Worm (Caenorhabditis elegans): ENCODE results near the gene F41C3.1.

- TF ChIP-seq elt-4 (tag; optimal IDR thresholded peaks at IDR 0.05) (no peak), mec-3 (tag; optimal IDR thresholded peaks at IDR 0.05; ENCODE audit: borderline replicate concordance) (peak; percentile 65)
Observed at ce11 chrII:4791272-4791671, 39.2 kb downstream of the F41C3.1 start, which contains the start of gene F26G1.1.
